Worm (Caenorhabditis elegans) whole organism, mixed stage, embryonic: ENCODE measurements around the gene F57A10.2.

ENCODE experiments used
- lin-13 ChIP-seq: fragments of 150-350 bp; optimal IDR thresholded peaks from 2 replicates; lab custom pipeline; 2014; ENCODE audit warnings: missing biosample characterization, missing genetic modification characterization
- nhr-28 ChIP-seq: fragments of 150-350 bp; optimal IDR thresholded peaks from 2 replicates; lab custom pipeline; 2014; ENCODE audit warnings: missing biosample characterization, missing genetic modification characterization
- snpc-4 ChIP-seq: fragments of 150-350 bp; optimal IDR thresholded peaks from 2 replicates; lab custom pipeline; 2014; ENCODE audit warnings: missing biosample characterization, missing genetic modification characterization

- TF ChIP-seq snpc-4 (tag; lab: Kevin White, UChicago), result no peak
- TF ChIP-seq nhr-28 (tag; lab: Kevin White, UChicago), result no peak
- TF ChIP-seq lin-13 (tag; lab: Kevin White, UChicago), result peak; percentile 85
Measured at ce11 chrV:15766122-15766594, at the start of gene F57A10.2, which contains the start of gene haf-3.
